Fruit fly (Drosophila melanogaster) whole organism, embryonic: Measurements from ENCODE around the gene prg.

ENCODE experiments used
- Antp ChIP-seq: fragments of 200-800 bp; sonication (Bioruptor generic); optimal IDR thresholded peaks from 3 replicates; lab custom pipeline; 2016; ENCODE audit warnings: missing biosample characterization, missing genetic modification characterization
- Atf-2 ChIP-seq: fragments of 200-800 bp; sonication (Bioruptor generic); optimal IDR thresholded peaks from 2 replicates; lab custom pipeline; 2016; ENCODE audit warnings: missing biosample characterization, missing genetic modification characterization
- CG10543 ChIP-seq: fragments of 200-800 bp; sonication (Bioruptor generic); optimal IDR thresholded peaks from 3 replicates; lab custom pipeline; 2017; ENCODE audit warnings: missing biosample characterization, mild to moderate bottlenecking, missing genetic modification characterization, moderate library complexity
- CG14667 ChIP-seq: fragments of 200-800 bp; sonication (Bioruptor generic); IDR thresholded peaks from 2 replicates; pipeline ENCODE4 v1.3.6; 2022; ENCODE audit warnings: missing biosample characterization, missing genetic modification characterization
- CG15479 ChIP-seq: fragments of 200-800 bp; sonication (Bioruptor generic); optimal IDR thresholded peaks from 3 replicates; lab custom pipeline; 2019; ENCODE audit warnings: missing biosample characterization, mild to moderate bottlenecking, missing genetic modification characterization, moderate library complexity
- CG17802 ChIP-seq: fragments of 200-800 bp; sonication (Bioruptor generic); optimal IDR thresholded peaks from 2 replicates; lab custom pipeline; 2018; ENCODE audit warnings: missing biosample characterization, mild to moderate bottlenecking, missing genetic modification characterization, moderate library complexity
- CG1832 ChIP-seq: fragments of 200-800 bp; sonication (Bioruptor generic); optimal IDR thresholded peaks from 2 replicates; lab custom pipeline; 2017; ENCODE audit warnings: missing biosample characterization, mild to moderate bottlenecking, missing genetic modification characterization, inconsistent platforms
- CG18599 ChIP-seq: fragments of 200-800 bp; sonication (Bioruptor generic); optimal IDR thresholded peaks from 3 replicates; lab custom pipeline; 2017; ENCODE audit warnings: missing biosample characterization, missing genetic modification characterization, mild to moderate bottlenecking, moderate library complexity, missing genetic modification reagents
- CG2116 ChIP-seq: fragments of 200-800 bp; sonication (Bioruptor generic); optimal IDR thresholded peaks from 3 replicates; lab custom pipeline; 2018; ENCODE audit warnings: missing biosample characterization, mild to moderate bottlenecking, missing genetic modification characterization
- CG2889 ChIP-seq: fragments of 200-800 bp; sonication (Bioruptor generic); IDR thresholded peaks from 3 replicates; pipeline ENCODE4 v1.3.6; 2022; ENCODE audit warnings: missing biosample characterization, missing genetic modification characterization
- CG32532 ChIP-seq: fragments of 200-800 bp; sonication (Bioruptor generic); IDR thresholded peaks from 2 replicates; pipeline ENCODE4 v1.3.6; 2022; ENCODE audit warnings: missing biosample characterization, missing genetic modification characterization
- CG34422 ChIP-seq: fragments of 200-800 bp; sonication (Bioruptor generic); IDR thresholded peaks from 3 replicates; pipeline ENCODE4 v1.3.6; 2022; ENCODE audit warnings: missing biosample characterization, missing genetic modification characterization
- CG4820 ChIP-seq: fragments of 200-800 bp; sonication (Bioruptor generic); optimal IDR thresholded peaks from 3 replicates; lab custom pipeline; 2016; ENCODE audit warnings: missing biosample characterization, missing genetic modification characterization
- CG5245 ChIP-seq: fragments of 200-800 bp; sonication (Bioruptor generic); optimal IDR thresholded peaks from 3 replicates; lab custom pipeline; 2016; ENCODE audit warnings: missing biosample characterization, missing genetic modification characterization
- CG6272 ChIP-seq: fragments of 200-800 bp; sonication (Bioruptor generic); IDR thresholded peaks from 2 replicates; pipeline ENCODE4 v1.3.6; 2022; ENCODE audit warnings: missing biosample characterization, missing genetic modification characterization
- CG6765 ChIP-seq: fragments of 200-800 bp; sonication (Bioruptor generic); optimal IDR thresholded peaks from 3 replicates; lab custom pipeline; 2017; ENCODE audit warnings: missing biosample characterization, mild to moderate bottlenecking, missing genetic modification characterization
- CG9609 ChIP-seq: fragments of 200-800 bp; sonication (Bioruptor generic); optimal IDR thresholded peaks from 3 replicates; lab custom pipeline; 2016; ENCODE audit warnings: missing biosample characterization, missing genetic modification characterization
- CG9817 ChIP-seq: fragments of 200-800 bp; sonication (Bioruptor generic); optimal IDR thresholded peaks from 2 replicates; lab custom pipeline; 2018; ENCODE audit warnings: missing biosample characterization, mild to moderate bottlenecking, missing genetic modification characterization, moderate library complexity
- CG9932 ChIP-seq: fragments of 200-800 bp; sonication (Bioruptor generic); IDR thresholded peaks from 2 replicates; pipeline ENCODE4 v1.3.6; 2022; ENCODE audit warnings: missing biosample characterization, missing genetic modification characterization
- CTCF ChIP-seq: fragments of 200-800 bp; sonication (Bioruptor generic); optimal IDR thresholded peaks from 2 replicates; lab custom pipeline; 2017; ENCODE audit warnings: missing biosample characterization, mild to moderate bottlenecking, missing genetic modification characterization, moderate library complexity
- Chrac-16 ChIP-seq: fragments of 200-800 bp; sonication (Bioruptor generic); optimal IDR thresholded peaks from 3 replicates; lab custom pipeline; 2016; ENCODE audit warnings: missing biosample characterization, missing genetic modification characterization
- Hr51 ChIP-seq, 2 experiments: fragments of 200-800 bp; sonication (Bioruptor generic); optimal IDR thresholded peaks; 2 replicates in 1 of 2; 3 replicates in 1 of 2; lab custom pipeline; 2016 to 2018; ENCODE audit warnings: missing biosample characterization in 2 of 2, missing genetic modification characterization in 2 of 2, mild to moderate bottlenecking in 1 of 2, moderate library complexity in 1 of 2
- Kr ChIP-seq: fragments of 200-800 bp; sonication (Bioruptor generic); optimal IDR thresholded peaks from 2 replicates; lab custom pipeline; 2017; ENCODE audit warnings: missing biosample characterization, mild to moderate bottlenecking, missing genetic modification characterization
- Nf-YC ChIP-seq: fragments of 200-800 bp; optimal IDR thresholded peaks from 3 replicates; lab custom pipeline; 2019; ENCODE audit warnings: missing biosample characterization, mild to moderate bottlenecking, missing genetic modification characterization, moderate library complexity
- Opbp ChIP-seq: fragments of 200-800 bp; sonication (Bioruptor generic); IDR thresholded peaks from 3 replicates; pipeline ENCODE4 v1.3.6; 2022; ENCODE audit warnings: missing biosample characterization, missing genetic modification characterization; ENCODE audit not compliant: partially characterized antibody
- Xrp1 ChIP-seq: fragments of 200-800 bp; sonication (Bioruptor generic); IDR thresholded peaks from 2 replicates; pipeline ENCODE4 v1.3.6; 2022; ENCODE audit warnings: missing biosample characterization, missing genetic modification characterization
- YL-1 ChIP-seq: fragments of 200-800 bp; sonication (Bioruptor generic); optimal IDR thresholded peaks from 3 replicates; lab custom pipeline; 2017; ENCODE audit warnings: missing biosample characterization, mild to moderate bottlenecking, missing genetic modification characterization
- amos ChIP-seq: fragments of 200-800 bp; sonication (Bioruptor generic); IDR thresholded peaks from 2 replicates; pipeline ENCODE4 v1.3.6; 2022; ENCODE audit warnings: missing biosample characterization, missing genetic modification characterization; ENCODE audit not compliant: partially characterized antibody
- bigmax ChIP-seq: fragments of 200-800 bp; sonication (Bioruptor generic); optimal IDR thresholded peaks from 2 replicates; lab custom pipeline; 2018; ENCODE audit warnings: missing biosample characterization, mild to moderate bottlenecking, missing genetic modification characterization
- bowl ChIP-seq: fragments of 200-800 bp; sonication (Bioruptor generic); IDR thresholded peaks from 2 replicates; pipeline ENCODE4 v1.3.6; 2022; ENCODE audit warnings: missing biosample characterization, missing genetic modification characterization
- chn ChIP-seq: fragments of 200-800 bp; sonication (Bioruptor generic); optimal IDR thresholded peaks from 2 replicates; lab custom pipeline; 2016; ENCODE audit warnings: missing biosample characterization, missing genetic modification characterization
- dati ChIP-seq: fragments of 200-800 bp; sonication (Bioruptor generic); IDR thresholded peaks from 2 replicates; pipeline ENCODE4 v1.3.6; 2022; ENCODE audit warnings: missing biosample characterization, missing genetic modification characterization
- exex ChIP-seq: fragments of 200-800 bp; sonication (Bioruptor generic); optimal IDR thresholded peaks from 4 replicates; lab custom pipeline; 2018; ENCODE audit warnings: missing biosample characterization, mild to moderate bottlenecking, missing genetic modification characterization, moderate library complexity
- gce ChIP-seq: fragments of 200-800 bp; sonication (Bioruptor generic); IDR thresholded peaks from 3 replicates; pipeline ENCODE4 v1.3.6; 2022; ENCODE audit warnings: missing biosample characterization, missing genetic modification characterization
- gcm ChIP-seq: fragments of 200-800 bp; sonication (Bioruptor generic); optimal IDR thresholded peaks from 2 replicates; lab custom pipeline; 2019; ENCODE audit warnings: missing biosample characterization, mild to moderate bottlenecking, missing genetic modification characterization, moderate library complexity
- grau ChIP-seq: fragments of 200-800 bp; optimal IDR thresholded peaks from 3 replicates; lab custom pipeline; 2019; ENCODE audit warnings: missing biosample characterization, mild to moderate bottlenecking, missing genetic modification characterization, moderate library complexity
- gro ChIP-seq: fragments of 200-800 bp; sonication (Bioruptor generic); optimal IDR thresholded peaks from 2 replicates; lab custom pipeline; 2016; ENCODE audit warnings: missing biosample characterization, missing genetic modification characterization
- inv ChIP-seq: fragments of 200-800 bp; sonication (Bioruptor generic); IDR thresholded peaks from 2 replicates; pipeline ENCODE4 v1.3.6; 2022; ENCODE audit warnings: missing biosample characterization, missing genetic modification characterization; ENCODE audit not compliant: partially characterized antibody
- lbe ChIP-seq: fragments of 200-800 bp; sonication (Bioruptor generic); optimal IDR thresholded peaks from 2 replicates; lab custom pipeline; 2016; ENCODE audit warnings: missing biosample characterization, mild to moderate bottlenecking, missing genetic modification characterization
- lilli ChIP-seq: fragments of 200-800 bp; sonication (Bioruptor generic); optimal IDR thresholded peaks from 3 replicates; lab custom pipeline; 2016; ENCODE audit warnings: missing biosample characterization, missing genetic modification characterization
- peb ChIP-seq: fragments of 200-800 bp; sonication (Bioruptor generic); IDR thresholded peaks from 2 replicates; pipeline ENCODE4 v1.3.6; 2022; ENCODE audit warnings: missing biosample characterization, missing genetic modification characterization
- psq ChIP-seq: fragments of 200-800 bp; sonication (Bioruptor generic); optimal IDR thresholded peaks from 2 replicates; lab custom pipeline; 2017; ENCODE audit warnings: missing biosample characterization, missing genetic modification characterization
- sd ChIP-seq: fragments of 200-800 bp; sonication (Bioruptor generic); optimal IDR thresholded peaks from 3 replicates; lab custom pipeline; 2018; ENCODE audit warnings: missing biosample characterization, mild to moderate bottlenecking, missing genetic modification characterization, moderate library complexity
- sna ChIP-seq: fragments of 200-800 bp; sonication (Bioruptor generic); IDR thresholded peaks from 2 replicates; pipeline ENCODE4 v1.3.6; 2022; ENCODE audit warnings: missing biosample characterization, missing genetic modification characterization; ENCODE audit not compliant: partially characterized antibody
- stwl ChIP-seq: fragments of 200-800 bp; sonication (Bioruptor generic); optimal IDR thresholded peaks from 3 replicates; lab custom pipeline; 2018; ENCODE audit warnings: missing biosample characterization, mild to moderate bottlenecking, missing genetic modification characterization, moderate library complexity
- tna ChIP-seq: fragments of 200-800 bp; sonication (Bioruptor generic); IDR thresholded peaks from 2 replicates; pipeline ENCODE4 v1.3.6; 2022; ENCODE audit warnings: missing biosample characterization, missing genetic modification characterization; ENCODE audit not compliant: partially characterized antibody
- tup ChIP-seq: fragments of 200-800 bp; sonication (Bioruptor generic); optimal IDR thresholded peaks from 2 replicates; lab custom pipeline; 2016; ENCODE audit warnings: missing biosample characterization, mild to moderate bottlenecking, missing genetic modification characterization, moderate library complexity
- vnd ChIP-seq: fragments of 200-800 bp; sonication (Bioruptor generic); IDR thresholded peaks from 3 replicates; pipeline ENCODE4 v1.3.6; 2022; ENCODE audit warnings: missing biosample characterization, missing genetic modification characterization; ENCODE audit not compliant: partially characterized antibody
- wor ChIP-seq: fragments of 200-800 bp; sonication (Bioruptor generic); IDR thresholded peaks from 2 replicates; pipeline ENCODE4 v1.3.6; 2022; ENCODE audit warnings: missing biosample characterization, missing genetic modification characterization

Gene prg

dm6 chr2L:8416350-8417046 is 47.8 kb upstream of the prg start (continued):
- no peak for TF ChIP-seq CG6272 (GFP tag; lab: Robert Waterston, UW)
- peak; percentile 69 for TF ChIP-seq psq (GFP tag; lab: Kevin White, UChicago)
- TF ChIP-seq CG17802: no peak
- no peak for TF ChIP-seq CG4820
- TF ChIP-seq exex: no peak
- TF ChIP-seq CG2889 (GFP tag; lab: Robert Waterston, UW): peak; percentile 78
- no peak for TF ChIP-seq sna (GFP tag; lab: Robert Waterston, UW)
- TF ChIP-seq chn (GFP tag; lab: Kevin White, UChicago): peak; percentile 42
- TF ChIP-seq Hr51 (GFP tag; optimal IDR thresholded peaks at IDR 0.05; lab: Kevin White, UChicago): no peak
- peak; percentile 23 for TF ChIP-seq lilli (GFP tag; lab: Kevin White, UChicago)
- no peak for TF ChIP-seq CG14667 (GFP tag; lab: Robert Waterston, UW)
- TF ChIP-seq amos (GFP tag; lab: Robert Waterston, UW): 0 out of 2 replicates have a peak, but pooled peaks have one; percentile 17
- TF ChIP-seq grau: peak; percentile 94
- TF ChIP-seq CG9932 (GFP tag; lab: Robert Waterston, UW): peak; percentile 31; the same call in 1 of the 2 replicates
- TF ChIP-seq tna (GFP tag; lab: Robert Waterston, UW): no peak
- no peak for TF ChIP-seq CTCF (GFP tag; lab: Kevin White, UChicago)
- TF ChIP-seq Atf-2: no peak
- peak; percentile 17 for TF ChIP-seq YL-1 (GFP tag; lab: Kevin White, UChicago)
- peak; percentile 25 for TF ChIP-seq CG9609
- TF ChIP-seq CG18599 (GFP tag; lab: Kevin White, UChicago): peak; percentile 26
- peak; percentile 9 for TF ChIP-seq Antp (GFP tag; lab: Kevin White, UChicago)
- peak; percentile 43; the same call in 1 of the 3 replicates for TF ChIP-seq CG34422 (GFP tag; lab: Robert Waterston, UW)
- TF ChIP-seq CG6765 (GFP tag; lab: Kevin White, UChicago): no peak
- TF ChIP-seq inv (GFP tag; lab: Robert Waterston, UW): no peak
- TF ChIP-seq sd (tag; lab: Kevin White, UChicago): no peak
- TF ChIP-seq CG10543: peak; percentile 26
- no peak for TF ChIP-seq Nf-YC
- TF ChIP-seq wor (GFP tag; lab: Robert Waterston, UW): no peak
- no peak for TF ChIP-seq vnd
- TF ChIP-seq Kr: no peak
- peak; percentile 55 for TF ChIP-seq lbe (GFP tag; lab: Kevin White, UChicago)
- TF ChIP-seq Chrac-16: no peak
- TF ChIP-seq peb (GFP tag; lab: Robert Waterston, UW): no peak
- peak; percentile 6 for TF ChIP-seq stwl
- peak; percentile 36 for TF ChIP-seq CG5245 (GFP tag; lab: Kevin White, UChicago)
- TF ChIP-seq CG1832 (GFP tag; lab: Kevin White, UChicago): peak; percentile 82
- no peak for TF ChIP-seq bigmax (GFP tag; lab: Kevin White, UChicago)
- no peak for TF ChIP-seq bowl
- TF ChIP-seq CG9817 (tag; lab: Kevin White, UChicago): no peak
- no peak for TF ChIP-seq tup (GFP tag; lab: Kevin White, UChicago)
- TF ChIP-seq gce: 0 out of 3 replicates have a peak, but pooled peaks have one; percentile 39
- peak; percentile 11; the same call in 1 of the 3 replicates for TF ChIP-seq Opbp (GFP tag; lab: Robert Waterston, UW)
- 0 out of 2 replicates have a peak, but pooled peaks have one; percentile 41 for TF ChIP-seq CG32532
- peak; percentile 24 for TF ChIP-seq gro (GFP tag; lab: Kevin White, UChicago)
- TF ChIP-seq gcm (GFP tag; lab: Kevin White, UChicago): peak; percentile 21
- TF ChIP-seq CG2116 (GFP tag; lab: Kevin White, UChicago): peak; percentile 14
- no peak for TF ChIP-seq dati
- TF ChIP-seq CG15479 (GFP tag; lab: Kevin White, UChicago): peak; percentile 100
- TF ChIP-seq Xrp1 (GFP tag; lab: Robert Waterston, UW): peak; percentile 36; the same call in 1 of the 2 replicates
